Worm (Caenorhabditis elegans) whole organism, early embryonic: ENCODE measurements around the gene F49E2.2.

ENCODE experiments used
- F13C5.2 ChIP-seq: sonication (generic microtip); optimal IDR thresholded peaks from 2 replicates; lab custom pipeline; 2017; ENCODE audit warnings: mild to moderate bottlenecking, missing genetic modification characterization, inconsistent platforms, missing compliant biosample characterization
- ama-1 ChIP-seq: fragments of 150-350 bp; optimal IDR thresholded peaks from 2 replicates; lab custom pipeline; 2014
- tbx-11 ChIP-seq: fragments of 200-800 bp; sonication (Bioruptor generic); IDR thresholded peaks from 2 replicates; pipeline ENCODE4 v1.3.6; 2022; ENCODE audit warnings: missing genetic modification characterization, missing compliant biosample characterization

DNA sequence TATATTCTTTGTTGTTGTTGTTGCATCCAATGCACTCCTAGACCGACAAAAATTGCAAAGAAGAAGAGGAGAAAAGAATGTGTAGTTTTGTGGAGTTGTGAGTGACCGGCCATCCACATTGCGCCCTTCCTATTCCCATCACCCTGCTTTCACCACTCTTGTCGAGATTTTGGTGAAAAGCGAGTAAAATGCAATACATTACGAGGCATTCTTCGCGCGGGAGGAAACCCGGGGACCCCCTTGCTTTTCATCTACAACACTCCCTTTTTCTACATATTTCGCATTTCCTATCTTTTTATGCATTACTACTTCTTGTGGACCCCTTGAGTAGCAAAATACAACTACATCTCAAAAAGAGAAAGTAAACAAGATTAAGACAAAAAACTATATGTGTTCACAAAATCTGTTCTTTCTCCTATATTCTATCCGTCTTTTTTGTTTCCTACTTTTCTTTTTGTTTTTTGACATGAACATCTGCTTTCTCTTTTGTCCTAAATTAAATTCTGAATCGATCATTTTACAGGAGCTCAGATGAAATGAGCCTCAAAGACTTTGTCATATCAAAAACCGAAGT lies 43.6 kb downstream of the F49E2.2 start, which contains the start of gene C11E4.6:
- no peak for TF ChIP-seq ama-1 (lab: Kevin White, UChicago)
- no peak for TF ChIP-seq tbx-11 (GFP tag; lab: Robert Waterston, UW)
- no peak for TF ChIP-seq F13C5.2 (tag; lab: Kevin White, UChicago)
